Fruit fly (Drosophila melanogaster) whole organism, embryonic: ENCODE measurements around the gene Cpsf5.
A peak's percentile ranks its signal among the peaks of the same experiment; 100 is the strongest.

ENCODE experiments used
- BEAF-32 ChIP-seq: fragments of 200-800 bp; sonication (Bioruptor generic); optimal IDR thresholded peaks from 3 replicates; lab custom pipeline; 2017; ENCODE audit warnings: missing biosample characterization, missing genetic modification characterization, mild to moderate bottlenecking, moderate library complexity, missing genetic modification reagents
- CG13123 ChIP-seq: fragments of 200-800 bp; sonication (Bioruptor generic); optimal IDR thresholded peaks from 2 replicates; lab custom pipeline; 2016; ENCODE audit warnings: missing biosample characterization, missing genetic modification characterization
- CG13624 ChIP-seq: fragments of 200-800 bp; sonication (Bioruptor generic); optimal IDR thresholded peaks from 2 replicates; lab custom pipeline; 2016; ENCODE audit warnings: missing biosample characterization, missing genetic modification characterization
- CG15269 ChIP-seq: fragments of 200-800 bp; sonication (Bioruptor generic); optimal IDR thresholded peaks from 2 replicates; lab custom pipeline; 2018; ENCODE audit warnings: missing biosample characterization, mild to moderate bottlenecking, missing genetic modification characterization, moderate library complexity
- CG15696 ChIP-seq: fragments of 200-800 bp; sonication (Bioruptor generic); optimal IDR thresholded peaks from 2 replicates; lab custom pipeline; 2019; ENCODE audit warnings: missing biosample characterization, mild to moderate bottlenecking, missing genetic modification characterization, moderate library complexity
- CG17385 ChIP-seq: fragments of 200-800 bp; sonication (Bioruptor generic); optimal IDR thresholded peaks from 3 replicates; lab custom pipeline; 2018; ENCODE audit warnings: missing biosample characterization, mild to moderate bottlenecking, missing genetic modification characterization
- CG2202 ChIP-seq: fragments of 200-800 bp; sonication (Bioruptor generic); optimal IDR thresholded peaks from 2 replicates; lab custom pipeline; 2018; ENCODE audit warnings: missing biosample characterization, mild to moderate bottlenecking, missing genetic modification characterization
- CG31224 ChIP-seq: fragments of 200-800 bp; sonication (Bioruptor generic); IDR thresholded peaks from 2 replicates; pipeline ENCODE4 v1.3.6; 2022; ENCODE audit warnings: missing biosample characterization, missing genetic modification characterization
- CG33557 ChIP-seq: fragments of 200-800 bp; sonication (Bioruptor generic); optimal IDR thresholded peaks from 2 replicates; lab custom pipeline; 2019; ENCODE audit warnings: missing biosample characterization, mild to moderate bottlenecking, missing genetic modification characterization, moderate library complexity
- CG3847 ChIP-seq: fragments of 200-800 bp; sonication (Bioruptor generic); IDR thresholded peaks from 2 replicates; pipeline ENCODE4 v1.3.6; 2022; ENCODE audit warnings: missing biosample characterization, missing genetic modification characterization
- CG4360 ChIP-seq: fragments of 200-800 bp; sonication (Bioruptor generic); IDR thresholded peaks from 2 replicates; pipeline ENCODE4 v1.3.6; 2022; ENCODE audit warnings: missing biosample characterization, missing genetic modification characterization
- CG4617 ChIP-seq: fragments of 200-800 bp; sonication (Bioruptor generic); optimal IDR thresholded peaks from 3 replicates; lab custom pipeline; 2016; ENCODE audit warnings: missing biosample characterization, missing genetic modification characterization, borderline replicate concordance
- CG4730 ChIP-seq: fragments of 200-800 bp; sonication (Bioruptor generic); IDR thresholded peaks from 2 replicates; pipeline ENCODE4 v1.3.6; 2022; ENCODE audit warnings: missing biosample characterization, missing genetic modification characterization
- CG4854 ChIP-seq: fragments of 200-800 bp; sonication (Bioruptor generic); optimal IDR thresholded peaks from 2 replicates; lab custom pipeline; 2016; ENCODE audit warnings: missing biosample characterization, missing genetic modification characterization, inconsistent platforms
- CG6765 ChIP-seq: fragments of 200-800 bp; sonication (Bioruptor generic); optimal IDR thresholded peaks from 3 replicates; lab custom pipeline; 2017; ENCODE audit warnings: missing biosample characterization, mild to moderate bottlenecking, missing genetic modification characterization
- CG7963 ChIP-seq: fragments of 200-800 bp; sonication (Bioruptor generic); IDR thresholded peaks from 3 replicates; pipeline ENCODE4 v1.3.6; 2022; ENCODE audit warnings: missing biosample characterization, missing genetic modification characterization; ENCODE audit not compliant: partially characterized antibody
- Camta ChIP-seq: fragments of 200-800 bp; sonication (Bioruptor generic); optimal IDR thresholded peaks from 2 replicates; lab custom pipeline; 2016; ENCODE audit warnings: missing biosample characterization, missing genetic modification characterization
- Dip2 ChIP-seq: fragments of 200-800 bp; sonication (Bioruptor generic); IDR thresholded peaks from 2 replicates; pipeline ENCODE4 v1.3.6; 2022; ENCODE audit warnings: missing biosample characterization, missing genetic modification characterization
- Hr78 ChIP-seq, 2 experiments: fragments of 200-800 bp in 1 of 2; fragments of >200 bp in 1 of 2; sonication (Bioruptor generic) in 1 of 2; optimal IDR thresholded peaks; 2 replicates each; lab custom pipeline; 2017 to 2019; ENCODE audit warnings: missing biosample characterization in 2 of 2, missing genetic modification characterization in 2 of 2, mild to moderate bottlenecking in 1 of 2, moderate library complexity in 1 of 2
- MESR4 ChIP-seq: fragments of 200-800 bp; sonication (Bioruptor generic); optimal IDR thresholded peaks from 2 replicates; lab custom pipeline; 2018; ENCODE audit warnings: missing biosample characterization, mild to moderate bottlenecking, missing genetic modification characterization, moderate library complexity
- NFAT ChIP-seq: fragments of 200-800 bp; sonication (Bioruptor generic); IDR thresholded peaks from 2 replicates; pipeline ENCODE4 v1.3.6; 2022; ENCODE audit warnings: missing biosample characterization, missing genetic modification characterization
- NfI ChIP-seq: fragments of 200-800 bp; sonication (Bioruptor generic); optimal IDR thresholded peaks from 3 replicates; lab custom pipeline; 2018; ENCODE audit warnings: missing biosample characterization, mild to moderate bottlenecking, missing genetic modification characterization, moderate library complexity
- Oaz ChIP-seq: fragments of 200-800 bp; sonication (Bioruptor generic); IDR thresholded peaks from 2 replicates; pipeline ENCODE4 v1.3.6; 2022; ENCODE audit warnings: missing biosample characterization, missing genetic modification characterization
- Optix ChIP-seq: fragments of 200-800 bp; sonication (Bioruptor generic); IDR thresholded peaks from 3 replicates; pipeline ENCODE4 v1.3.6; 2022; ENCODE audit warnings: missing biosample characterization, missing genetic modification characterization
- Poxn ChIP-seq: fragments of 200-800 bp; sonication (Bioruptor generic); IDR thresholded peaks from 2 replicates; pipeline ENCODE4 v1.3.6; 2022; ENCODE audit warnings: missing biosample characterization, missing genetic modification characterization
- Ptx1 ChIP-seq: fragments of 200-800 bp; sonication (Bioruptor generic); IDR thresholded peaks from 2 replicates; pipeline ENCODE4 v1.3.6; 2022; ENCODE audit warnings: missing biosample characterization, missing genetic modification characterization
- Side ChIP-seq: fragments of 200-800 bp; sonication (Bioruptor generic); optimal IDR thresholded peaks from 2 replicates; lab custom pipeline; 2016; ENCODE audit warnings: missing biosample characterization, missing genetic modification characterization
- Ssrp ChIP-seq: fragments of 200-800 bp; sonication (Bioruptor generic); optimal IDR thresholded peaks from 2 replicates; lab custom pipeline; 2018; ENCODE audit warnings: missing biosample characterization, mild to moderate bottlenecking, missing genetic modification characterization, moderate library complexity
- Vsx1 ChIP-seq: fragments of 200-800 bp; sonication (Bioruptor generic); optimal IDR thresholded peaks from 2 replicates; lab custom pipeline; 2017; ENCODE audit warnings: missing biosample characterization, mild to moderate bottlenecking, missing genetic modification characterization, missing genetic modification reagents
- ac ChIP-seq: fragments of 200-800 bp; sonication (Bioruptor generic); optimal IDR thresholded peaks from 3 replicates; lab custom pipeline; 2017; ENCODE audit warnings: missing biosample characterization, mild to moderate bottlenecking, missing genetic modification characterization
- amos ChIP-seq: fragments of 200-800 bp; sonication (Bioruptor generic); IDR thresholded peaks from 2 replicates; pipeline ENCODE4 v1.3.6; 2022; ENCODE audit warnings: missing biosample characterization, missing genetic modification characterization; ENCODE audit not compliant: partially characterized antibody
- danr ChIP-seq: fragments of 200-800 bp; sonication (Bioruptor generic); IDR thresholded peaks from 2 replicates; pipeline ENCODE4 v1.3.6; 2022; ENCODE audit warnings: missing biosample characterization, missing genetic modification characterization
- dmrt11E ChIP-seq: fragments of 200-800 bp; sonication (Bioruptor generic); optimal IDR thresholded peaks from 3 replicates; lab custom pipeline; 2018; ENCODE audit warnings: missing biosample characterization, mild to moderate bottlenecking, missing genetic modification characterization, moderate library complexity
- ftz-f1 ChIP-seq: fragments of 200-800 bp; sonication (Bioruptor generic); optimal IDR thresholded peaks from 2 replicates; lab custom pipeline; 2016; ENCODE audit warnings: missing biosample characterization, missing genetic modification characterization
- gfzf ChIP-seq: fragments of 200-800 bp; sonication (Bioruptor generic); optimal IDR thresholded peaks from 2 replicates; lab custom pipeline; 2016; ENCODE audit warnings: missing biosample characterization, mild to moderate bottlenecking, missing genetic modification characterization, moderate library complexity
- gsb-n ChIP-seq: fragments of 200-800 bp; sonication (Bioruptor generic); optimal IDR thresholded peaks from 3 replicates; lab custom pipeline; 2018; ENCODE audit warnings: missing biosample characterization, mild to moderate bottlenecking, missing genetic modification characterization
- hb ChIP-seq: fragments of 200-800 bp; sonication (Bioruptor generic); IDR thresholded peaks from 3 replicates; pipeline ENCODE4 v1.3.6; 2022; ENCODE audit warnings: missing biosample characterization, missing genetic modification characterization; ENCODE audit not compliant: partially characterized antibody
- hbn ChIP-seq: fragments of 200-800 bp; sonication (Bioruptor generic); IDR thresholded peaks from 2 replicates; pipeline ENCODE4 v1.3.6; 2022; ENCODE audit warnings: missing biosample characterization, missing genetic modification characterization; ENCODE audit not compliant: partially characterized antibody
- lab ChIP-seq: fragments of 200-800 bp; sonication (Bioruptor generic); optimal IDR thresholded peaks from 3 replicates; lab custom pipeline; 2017; ENCODE audit warnings: missing biosample characterization, missing genetic modification characterization, mild to moderate bottlenecking, moderate library complexity, missing genetic modification reagents
- mld ChIP-seq: fragments of 200-800 bp; sonication (Bioruptor generic); IDR thresholded peaks from 3 replicates; pipeline ENCODE4 v1.3.6; 2022; ENCODE audit warnings: missing biosample characterization, missing genetic modification characterization; ENCODE audit not compliant: partially characterized antibody
- p53 ChIP-seq: fragments of 200-800 bp; sonication (Bioruptor generic); optimal IDR thresholded peaks from 2 replicates; lab custom pipeline; 2016; ENCODE audit warnings: missing biosample characterization, missing genetic modification characterization
- pho ChIP-seq: fragments of 200-800 bp; sonication (Bioruptor generic); optimal IDR thresholded peaks from 2 replicates; lab custom pipeline; 2016; ENCODE audit warnings: missing biosample characterization, missing genetic modification characterization
- pum ChIP-seq: fragments of 200-800 bp; sonication (Bioruptor generic); optimal IDR thresholded peaks from 2 replicates; lab custom pipeline; 2016; ENCODE audit warnings: missing biosample characterization, missing genetic modification characterization
- salm ChIP-seq: fragments of 200-800 bp; sonication (Bioruptor generic); optimal IDR thresholded peaks from 2 replicates; lab custom pipeline; 2018; ENCODE audit warnings: missing biosample characterization, mild to moderate bottlenecking, missing genetic modification characterization
- schlank ChIP-seq: fragments of 200-800 bp; sonication (Bioruptor generic); optimal IDR thresholded peaks from 2 replicates; lab custom pipeline; 2018; ENCODE audit warnings: missing biosample characterization, mild to moderate bottlenecking, missing genetic modification characterization
- shn ChIP-seq: fragments of 200-800 bp; sonication (Bioruptor generic); optimal IDR thresholded peaks from 3 replicates; lab custom pipeline; 2016; ENCODE audit warnings: missing biosample characterization, missing genetic modification characterization
- sim ChIP-seq: fragments of 200-800 bp; sonication (Bioruptor generic); IDR thresholded peaks from 2 replicates; pipeline ENCODE4 v1.3.6; 2022; ENCODE audit warnings: missing biosample characterization, missing genetic modification characterization
- sna ChIP-seq: fragments of 200-800 bp; sonication (Bioruptor generic); IDR thresholded peaks from 2 replicates; pipeline ENCODE4 v1.3.6; 2022; ENCODE audit warnings: missing biosample characterization, missing genetic modification characterization; ENCODE audit not compliant: partially characterized antibody
- tgo ChIP-seq: fragments of 200-800 bp; sonication (Bioruptor generic); IDR thresholded peaks from 3 replicates; pipeline ENCODE4 v1.3.6; 2022; ENCODE audit warnings: missing biosample characterization, missing genetic modification characterization
- twi ChIP-seq: fragments of 200-800 bp; optimal IDR thresholded peaks from 2 replicates; lab custom pipeline; 2019; ENCODE audit warnings: missing biosample characterization, mild to moderate bottlenecking, missing genetic modification characterization, moderate library complexity

The Cpsf5 gene

dm6 chr3L:9370907-9371365 lies 39.9 kb upstream of the Cpsf5 start, which contains the start of gene Fdx1 (continued):
- TF ChIP-seq danr (GFP tag; lab: Robert Waterston, UW) (no peak), sna (peak; percentile 77), CG6765 (no peak), CG31224 (no peak), mld (GFP tag; lab: Robert Waterston, UW) (no peak), twi (tag; lab: Kevin White, UChicago) (no peak), Ptx1 (GFP tag; lab: Robert Waterston, UW) (peak; percentile 60), CG4360 (GFP tag; lab: Robert Waterston, UW) (no peak), Ssrp (tag; lab: Kevin White, UChicago) (no peak), Hr78 (GFP tag; optimal IDR thresholded peaks at IDR 0.05; lab: Kevin White, UChicago) (no peak), Poxn (GFP tag; lab: Robert Waterston, UW) (no peak), NFAT (GFP tag; lab: Robert Waterston, UW) (peak; percentile 38; the same call in 1 of the 2 replicates), CG7963 (no peak), CG2202 (tag; lab: Kevin White, UChicago) (no peak), Dip2 (GFP tag; lab: Robert Waterston, UW) (no peak), CG17385 (GFP tag; lab: Kevin White, UChicago) (peak; percentile 28), amos (no peak; the same call in 1 of the 2 replicates), CG13624 (GFP tag; lab: Kevin White, UChicago) (peak; percentile 8), CG4854 (GFP tag; lab: Kevin White, UChicago) (no peak), Camta (GFP tag; lab: Kevin White, UChicago) (no peak), CG4730 (GFP tag; lab: Robert Waterston, UW) (no peak), schlank (no peak), Side (GFP tag; lab: Kevin White, UChicago) (no peak), Vsx1 (GFP tag; lab: Kevin White, UChicago) (no peak), CG33557 (GFP tag; lab: Kevin White, UChicago) (peak; percentile 20), CG13123 (no peak), lab (GFP tag; lab: Kevin White, UChicago) (no peak), CG15696 (no peak), hb (GFP tag; lab: Robert Waterston, UW) (no peak), shn (GFP tag; lab: Kevin White, UChicago) (no peak), ac (GFP tag; lab: Kevin White, UChicago) (no peak), MESR4 (GFP tag; lab: Kevin White, UChicago) (peak; percentile 12), ftz-f1 (GFP tag; lab: Kevin White, UChicago) (no peak), NfI (GFP tag; lab: Kevin White, UChicago) (peak; percentile 28), pum (GFP tag; lab: Kevin White, UChicago) (no peak), BEAF-32 (peak; percentile 65), CG15269 (tag; lab: Kevin White, UChicago) (peak; percentile 53), salm (tag; lab: Kevin White, UChicago) (no peak), hbn (GFP tag; lab: Robert Waterston, UW) (peak; percentile 59), Oaz (0 out of 2 replicates have a peak, but pooled peaks have one; percentile 13), p53 (GFP tag; lab: Kevin White, UChicago) (no peak), tgo (GFP tag; lab: Robert Waterston, UW) (peak; percentile 28; the same call in 2 of the 3 replicates), Optix (no peak), gfzf (no peak), gsb-n (tag; lab: Kevin White, UChicago) (peak; percentile 19), CG3847 (GFP tag; lab: Robert Waterston, UW) (peak; percentile 36), dmrt11E (tag; lab: Kevin White, UChicago) (no peak), pho (no peak), sim (no peak), CG4617 (GFP tag; lab: Kevin White, UChicago) (no peak)
